Fruit fly (Drosophila melanogaster): ENCODE measurements around the gene Hsp67Bc.

Gene Hsp67Bc

DNA sequence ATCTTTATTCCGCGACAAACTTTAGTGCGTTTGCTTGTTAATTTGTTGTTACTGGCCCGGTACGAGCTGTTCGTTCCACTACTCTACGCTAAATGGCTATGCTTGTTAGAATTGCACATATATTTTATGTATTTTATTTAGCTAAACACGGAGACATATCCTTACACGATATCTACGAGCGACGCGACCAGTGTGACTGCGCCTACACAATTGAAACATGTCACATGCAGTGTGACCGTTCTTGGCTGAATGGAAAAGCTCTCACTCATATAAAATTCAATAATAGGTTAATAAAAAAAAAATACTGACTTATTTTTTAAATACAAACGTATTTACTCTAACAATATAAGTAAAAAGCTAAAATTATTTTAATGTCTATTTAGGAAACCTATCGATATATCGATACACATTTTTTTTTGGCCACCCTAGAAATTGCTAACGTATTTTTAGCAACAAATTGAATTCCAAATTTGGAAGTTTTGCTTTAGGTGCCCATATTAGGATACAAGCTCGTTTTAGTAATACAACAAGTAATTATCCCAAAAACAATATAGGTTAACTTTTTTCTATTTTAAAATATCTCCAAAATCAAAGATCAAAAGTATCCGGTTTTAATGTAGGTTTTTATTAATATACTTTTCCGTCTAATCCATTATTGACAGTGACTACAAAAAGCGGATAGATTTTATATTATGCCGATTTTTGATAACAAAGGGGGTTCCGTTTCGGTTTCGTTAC is 26.9 kb upstream of the Hsp67Bc start, which contains the start of gene CG4080 (continued):
- TF ChIP-seq lov (optimal IDR thresholded peaks at IDR 0.05) (no peak), lov (GFP tag; IDR thresholded peaks at IDR 0.05) (no peak), Blimp-1 (GFP tag; optimal IDR thresholded peaks at IDR 0.05) (no peak), nerfin-2 (GFP tag; IDR thresholded peaks at IDR 0.05; ENCODE audit: partially characterized antibody) (no peak; the same call in none of the 2 replicates), CG7987 (GFP tag; optimal IDR thresholded peaks at IDR 0.05) (peak; percentile 25), E2f2 (GFP tag; IDR thresholded peaks at IDR 0.05) (peak; percentile 29; the same call in 1 of the 2 replicates), CG9876 (GFP tag; optimal IDR thresholded peaks at IDR 0.05) (no peak), dysf (GFP tag; IDR thresholded peaks at IDR 0.05) (no peak), CG12219 (GFP tag; optimal IDR thresholded peaks at IDR 0.05) (no peak), Bteb2 (GFP tag; optimal IDR thresholded peaks at IDR 0.05) (no peak), CG7963 (GFP tag; IDR thresholded peaks at IDR 0.05; ENCODE audit: partially characterized antibody) (0 out of 3 replicates have a peak, but pooled peaks have one; percentile 28), Neu2 (GFP tag; optimal IDR thresholded peaks at IDR 0.05; ENCODE audit: borderline replicate concordance) (no peak), CG7556 (GFP tag; optimal IDR thresholded peaks at IDR 0.05) (no peak), Six4 (GFP tag; optimal IDR thresholded peaks at IDR 0.05) (no peak), CG10979 (tag; optimal IDR thresholded peaks at IDR 0.05) (no peak), trh (GFP tag; optimal IDR thresholded peaks at IDR 0.05) (no peak), pb (GFP tag; optimal IDR thresholded peaks at IDR 0.05) (no peak), sim (GFP tag; IDR thresholded peaks at IDR 0.05) (no peak), CG17359 (tag; optimal IDR thresholded peaks at IDR 0.05) (no peak), toy (GFP tag; IDR thresholded peaks at IDR 0.05) (no peak), Poxn (GFP tag; IDR thresholded peaks at IDR 0.05) (no peak), Taf1 (GFP tag; IDR thresholded peaks at IDR 0.05) (no peak), B-H1 (GFP tag; IDR thresholded peaks at IDR 0.05) (no peak), h (optimal IDR thresholded peaks at IDR 0.05) (no peak), danr (GFP tag; IDR thresholded peaks at IDR 0.05) (no peak), CG32772 (GFP tag; IDR thresholded peaks at IDR 0.05) (no peak), crc (GFP tag; optimal IDR thresholded peaks at IDR 0.05) (no peak), bcd (GFP tag; optimal IDR thresholded peaks at IDR 0.05) (no peak), CG4404 (GFP tag; IDR thresholded peaks at IDR 0.05) (no peak), bsh (GFP tag; optimal IDR thresholded peaks at IDR 0.05) (peak in 1 of 2 experiments; percentile 22), CG30403 (GFP tag; optimal IDR thresholded peaks at IDR 0.05) (no peak), Hr78 (GFP tag; optimal IDR thresholded peaks at IDR 0.05) (no peak), CG3838 (GFP tag; optimal IDR thresholded peaks at IDR 0.05) (peak; percentile 15), CG11723 (GFP tag; optimal IDR thresholded peaks at IDR 0.05) (no peak), ci (GFP tag; IDR thresholded peaks at IDR 0.05) (no peak), eyg (GFP tag; optimal IDR thresholded peaks at IDR 0.05) (no peak), CG5245 (GFP tag; optimal IDR thresholded peaks at IDR 0.05) (no peak), Dek (tag; optimal IDR thresholded peaks at IDR 0.05) (peak; percentile 17), GATAe (GFP tag; conservative IDR thresholded peaks at IDR 0.05) (no peak), zf30C (GFP tag; optimal IDR thresholded peaks at IDR 0.05) (no peak), zfh1 (GFP tag; IDR thresholded peaks at IDR 0.05) (no peak), Dbx (GFP tag; IDR thresholded peaks at IDR 0.05) (peak; percentile 29; the same call in 1 of the 3 replicates), pnt (GFP tag; optimal IDR thresholded peaks at IDR 0.05) (peak; percentile 9), Atf6 (GFP tag; IDR thresholded peaks at IDR 0.05) (no peak), CG13424 (tag; optimal IDR thresholded peaks at IDR 0.05) (peak; percentile 17), pzg (GFP tag; optimal IDR thresholded peaks at IDR 0.05) (peak; percentile 81), Sry-δ (GFP tag; optimal IDR thresholded peaks at IDR 0.05) (peak; percentile 67), lola (GFP tag; optimal IDR thresholded peaks at IDR 0.05) (peak in 1 of 3 experiments; percentile 25), gt (GFP tag; IDR thresholded peaks at IDR 0.05) (no peak), chn (GFP tag; optimal IDR thresholded peaks at IDR 0.05) (peak; percentile 32)

Data from whole organism, embryonic.